Fruit fly (Drosophila melanogaster) whole organism, adult: Measurements from ENCODE around the gene bru3.

Source experiments
- CG14711 ChIP-seq: fragments of 200-800 bp; sonication (Bioruptor generic); optimal IDR thresholded peaks from 2 replicates; lab custom pipeline; 2018; ENCODE audit warnings: missing biosample characterization, mild to moderate bottlenecking, missing genetic modification characterization, moderate library complexity
- CG1620 ChIP-seq: fragments of 200-800 bp; sonication (Bioruptor generic); optimal IDR thresholded peaks from 2 replicates; lab custom pipeline; 2016; ENCODE audit warnings: missing biosample characterization, missing genetic modification characterization
- CG33017 ChIP-seq: fragments of 200-800 bp; sonication (Bioruptor generic); optimal IDR thresholded peaks from 2 replicates; lab custom pipeline; 2018; ENCODE audit warnings: missing biosample characterization, mild to moderate bottlenecking, missing genetic modification characterization, moderate library complexity
- CG5204 ChIP-seq: fragments of 200-800 bp; sonication (Bioruptor generic); optimal IDR thresholded peaks from 2 replicates; lab custom pipeline; 2016; ENCODE audit warnings: missing biosample characterization, missing genetic modification characterization
- CG7045 ChIP-seq: fragments of 200-800 bp; sonication (Bioruptor generic); optimal IDR thresholded peaks from 2 replicates; lab custom pipeline; 2017; ENCODE audit warnings: missing biosample characterization, mild to moderate bottlenecking, missing genetic modification characterization
- CG7101 ChIP-seq: fragments of 200-800 bp; sonication (Bioruptor generic); optimal IDR thresholded peaks from 2 replicates; lab custom pipeline; 2018; ENCODE audit warnings: missing biosample characterization, mild to moderate bottlenecking, missing genetic modification characterization, moderate library complexity
- Crg-1 ChIP-seq: fragments of 200-800 bp; sonication (Bioruptor generic); optimal IDR thresholded peaks from 2 replicates; lab custom pipeline; 2016; ENCODE audit warnings: missing biosample characterization, missing genetic modification characterization
- Hr96 ChIP-seq: fragments of 200-800 bp; sonication (Bioruptor generic); optimal IDR thresholded peaks from 2 replicates; lab custom pipeline; 2016; ENCODE audit warnings: missing biosample characterization, missing genetic modification characterization
- cic ChIP-seq: fragments of 200-800 bp; sonication (Bioruptor generic); optimal IDR thresholded peaks from 2 replicates; lab custom pipeline; 2017; ENCODE audit warnings: missing biosample characterization, mild to moderate bottlenecking, missing genetic modification characterization, moderate library complexity
- cnc ChIP-seq, 2 experiments: fragments of >200 bp; optimal IDR thresholded peaks; 2 replicates each; lab custom pipeline; 2017
- kay ChIP-seq: fragments of 200-800 bp; sonication (Bioruptor generic); peaks from one replicate; lab custom pipeline; 2016; ENCODE audit warnings: missing biosample characterization, missing genetic modification characterization, borderline replicate concordance
- ovo ChIP-seq: fragments of 200-800 bp; sonication (Bioruptor generic); optimal IDR thresholded peaks from 2 replicates; lab custom pipeline; 2016; ENCODE audit warnings: missing biosample characterization, missing genetic modification characterization
- pad ChIP-seq: fragments of 200-800 bp; sonication (Bioruptor generic); optimal IDR thresholded peaks from 3 replicates; lab custom pipeline; 2017; ENCODE audit warnings: missing biosample characterization, missing genetic modification characterization, mild to moderate bottlenecking, moderate library complexity, missing genetic modification reagents
- tj ChIP-seq: fragments of 200-800 bp; sonication (Bioruptor generic); optimal IDR thresholded peaks from 3 replicates; lab custom pipeline; 2017; ENCODE audit warnings: missing biosample characterization, mild to moderate bottlenecking, missing genetic modification characterization, moderate library complexity

- no peak for TF ChIP-seq Hr96 (GFP tag; lab: Kevin White, UChicago)
- TF ChIP-seq Crg-1 (GFP tag; lab: Kevin White, UChicago) = no peak
- TF ChIP-seq CG7101 (tag; lab: Kevin White, UChicago) = no peak
- TF ChIP-seq cic (GFP tag; lab: Kevin White, UChicago) = no peak
- TF ChIP-seq kay = no peak
- no peak for TF ChIP-seq ovo (GFP tag; lab: Kevin White, UChicago)
- no peak for TF ChIP-seq CG1620 (GFP tag; lab: Kevin White, UChicago)
- TF ChIP-seq CG7045 (GFP tag; lab: Kevin White, UChicago) = no peak
- no peak for TF ChIP-seq CG33017 (tag; lab: Kevin White, UChicago)
- no peak for TF ChIP-seq pad (GFP tag; lab: Kevin White, UChicago)
- no peak for TF ChIP-seq tj (GFP tag; lab: Kevin White, UChicago)
- no peak for TF ChIP-seq CG5204 (GFP tag; lab: Kevin White, UChicago)
- TF ChIP-seq CG14711 (tag; lab: Kevin White, UChicago) = no peak
- TF ChIP-seq cnc (optimal IDR thresholded peaks at IDR 0.05; lab: Kevin White, UChicago) = no peak
These were observed at the start of gene bru3 for dm6 chr3L:13803258-13803657.
